Fruit fly (Drosophila melanogaster) whole organism, adult: ENCODE data around the gene CG17751.

Experiments used
- CG11617 ChIP-seq: fragments of 200-800 bp; sonication (Bioruptor generic); optimal IDR thresholded peaks from 2 replicates; lab custom pipeline; 2017; ENCODE audit warnings: mild to moderate bottlenecking, missing biosample characterization, missing genetic modification reagents, missing genetic modification characterization
- CG12768 ChIP-seq: fragments of 200-800 bp; sonication (Bioruptor generic); optimal IDR thresholded peaks from 2 replicates; lab custom pipeline; 2017; ENCODE audit warnings: missing biosample characterization, missing genetic modification characterization, mild to moderate bottlenecking, moderate library complexity, missing genetic modification reagents
- cic ChIP-seq: fragments of 200-800 bp; sonication (Bioruptor generic); optimal IDR thresholded peaks from 2 replicates; lab custom pipeline; 2017; ENCODE audit warnings: missing biosample characterization, mild to moderate bottlenecking, missing genetic modification characterization, moderate library complexity
- ovo ChIP-seq: fragments of 200-800 bp; sonication (Bioruptor generic); optimal IDR thresholded peaks from 2 replicates; lab custom pipeline; 2016; ENCODE audit warnings: missing biosample characterization, missing genetic modification characterization

DNA sequence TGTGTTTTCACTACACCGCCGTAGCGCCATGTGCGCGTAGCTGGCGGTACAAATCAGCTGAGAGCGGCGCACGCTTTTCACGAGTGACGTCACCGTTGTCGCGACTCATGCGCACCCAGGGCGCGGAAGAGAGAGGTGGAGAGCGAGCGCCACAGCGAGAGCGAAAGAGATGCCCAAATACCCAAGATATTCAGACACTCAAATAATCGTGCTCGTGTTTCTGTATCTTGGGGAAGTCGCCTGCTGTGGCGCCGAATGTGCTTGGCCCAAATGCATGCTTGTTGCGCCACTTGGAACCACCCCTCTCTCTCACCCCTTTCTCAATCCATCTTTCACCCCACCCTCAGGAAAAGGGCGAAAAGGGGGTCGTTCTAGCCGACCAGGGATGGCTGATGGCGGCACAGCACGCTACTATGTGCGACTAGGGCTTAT lies 25.6 kb downstream of the CG17751 start, which contains the start of gene CG6231:
- TF ChIP-seq CG12768 (GFP tag; lab: Kevin White, UChicago) (no peak), CG11617 (GFP tag; lab: Kevin White, UChicago) (no peak), ovo (no peak), cic (no peak)
